Fruit fly (Drosophila melanogaster) Kc167 (cell line): Measurements from ENCODE around the gene CG11322.

Experiments
- Myc ChIP-seq: fragments of >200 bp; optimal IDR thresholded peaks from 2 replicates; lab custom pipeline; 2017; ENCODE audit warnings: missing external identifiers
- Sin3A ChIP-seq: fragments of >200 bp; optimal IDR thresholded peaks from 2 replicates; lab custom pipeline; 2018; ENCODE audit warnings: missing external identifiers
- h ChIP-seq: fragments of >200 bp; optimal IDR thresholded peaks from 3 replicates; lab custom pipeline; 2018; ENCODE audit warnings: missing external identifiers
- insv ChIP-seq: fragments of >200 bp; optimal IDR thresholded peaks from 3 replicates; lab custom pipeline; 2018; ENCODE audit warnings: missing external identifiers
- psq ChIP-seq: fragments of >200 bp; optimal IDR thresholded peaks from 2 replicates; lab custom pipeline; 2017; ENCODE audit warnings: missing external identifiers
- ttk ChIP-seq: sonication (Bioruptor generic); optimal IDR thresholded peaks from 2 replicates; lab custom pipeline; 2017; ENCODE audit warnings: missing external identifiers

DNA sequence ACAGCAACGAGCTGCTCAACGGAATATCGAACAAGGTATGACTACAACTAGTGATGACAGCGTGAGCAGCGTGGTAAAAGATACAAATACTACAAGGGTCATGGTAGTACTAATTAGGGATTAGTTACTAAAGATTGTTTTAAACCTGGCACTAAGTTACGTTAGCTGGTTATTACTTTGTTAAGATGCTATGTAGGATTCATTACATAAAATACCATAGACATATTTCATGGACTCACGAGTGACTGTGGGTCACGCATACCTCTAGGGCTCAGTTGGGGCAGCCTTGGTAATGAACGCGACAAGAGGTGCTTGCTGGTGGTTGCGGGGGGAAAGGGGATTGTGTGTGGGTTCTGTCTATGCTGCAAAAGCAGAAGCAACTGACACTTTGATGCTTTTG, 15.4 kb upstream of the CG11322 start:
- no peak for TF ChIP-seq h (lab: Kevin White, UChicago)
- no peak for TF ChIP-seq ttk
- no peak for TF ChIP-seq psq (lab: Kevin White, UChicago)
- TF ChIP-seq insv (lab: Kevin White, UChicago): no peak
- no peak for TF ChIP-seq Sin3A (lab: Kevin White, UChicago)
- no peak for TF ChIP-seq Myc (lab: Kevin White, UChicago)
